Worm (Caenorhabditis elegans): Measurements from ENCODE around the gene ZC239.21.
"Not testable (repeated sequence)": the region's sequence is repeated elsewhere in the genome, so short reads cannot be mapped to it uniquely, and the experiment has no call there.

ZC239.21 gene

DNA sequence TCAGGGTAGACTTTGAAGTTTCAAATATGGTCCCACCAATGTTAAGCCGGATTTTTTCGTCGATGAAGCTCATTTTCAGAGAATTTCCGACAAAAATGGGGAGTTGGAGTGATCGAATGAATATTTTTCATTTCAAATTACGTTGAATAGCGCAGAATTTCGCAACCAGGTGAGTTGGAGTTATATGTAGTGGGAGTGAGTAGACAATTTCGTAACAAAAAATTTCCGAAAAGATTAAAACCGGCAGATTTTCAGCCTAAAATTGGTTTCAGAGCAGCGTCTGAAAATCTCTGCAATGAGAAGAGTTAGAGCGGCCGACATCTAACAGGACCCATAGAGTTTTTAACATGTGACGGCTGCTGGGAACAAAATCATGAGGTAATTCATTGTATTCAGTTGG is 1.9 kb downstream of the ZC239.21 start, which contains the start of gene sdz-35:
Gene sdz-35, minus strand, starts transcription at position 101 of the 400 bp plus-strand sequence.
- no peak for TF ChIP-seq unc-62 (GFP tag; optimal IDR thresholded peaks at IDR 0.05)

DNA sequence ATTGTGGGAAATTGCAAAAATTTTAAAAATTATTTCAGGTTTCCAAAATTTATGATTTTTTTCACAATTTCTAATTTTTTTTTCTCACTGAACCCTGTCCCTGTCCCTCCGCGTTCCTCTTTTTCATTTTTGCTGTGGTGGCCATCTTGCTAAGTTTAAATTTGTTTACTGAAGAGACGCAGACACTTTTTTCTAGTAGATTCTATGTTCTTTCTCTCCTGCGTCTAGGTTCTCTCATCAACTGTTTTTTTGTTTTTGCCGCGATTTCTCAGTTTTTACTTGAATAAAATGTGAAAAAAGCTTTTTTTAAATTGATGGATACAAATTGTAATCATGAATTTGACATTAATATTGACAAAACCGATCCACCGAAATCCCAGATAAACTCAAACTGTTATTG is 2.5 kb downstream of the ZC239.21 start, which contains the start of gene ZC239.6:
Gene ZC239.6, plus strand, starts transcription at position 381 of the 400 bp plus-strand sequence.
- no peak for TF ChIP-seq unc-62 (GFP tag; optimal IDR thresholded peaks at IDR 0.05)

DNA sequence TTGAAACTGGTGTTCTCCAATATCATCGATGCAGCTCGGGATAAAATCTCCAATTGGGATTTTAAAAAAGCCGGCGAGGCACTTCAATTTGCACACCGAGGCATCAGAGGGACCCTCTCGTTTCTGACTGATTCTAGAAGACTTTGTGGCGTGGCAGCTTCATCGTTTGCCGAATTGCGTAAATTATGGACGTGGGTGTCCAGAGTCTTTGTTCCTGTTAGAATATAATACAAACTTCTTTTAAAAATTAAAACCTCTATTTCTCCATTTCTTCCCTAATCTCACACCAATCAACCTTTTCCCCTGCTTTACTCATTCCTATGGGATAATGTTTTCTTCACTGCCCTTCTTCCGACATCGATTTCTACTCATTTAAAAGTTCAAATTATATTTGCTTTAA is 3.6 kb downstream of the ZC239.21 start, which contains the start of gene ZC239.5:
Gene ZC239.5, plus strand, starts transcription at position 301 of the 400 bp plus-strand sequence.
- no peak for TF ChIP-seq unc-62 (GFP tag; optimal IDR thresholded peaks at IDR 0.05)

DNA sequence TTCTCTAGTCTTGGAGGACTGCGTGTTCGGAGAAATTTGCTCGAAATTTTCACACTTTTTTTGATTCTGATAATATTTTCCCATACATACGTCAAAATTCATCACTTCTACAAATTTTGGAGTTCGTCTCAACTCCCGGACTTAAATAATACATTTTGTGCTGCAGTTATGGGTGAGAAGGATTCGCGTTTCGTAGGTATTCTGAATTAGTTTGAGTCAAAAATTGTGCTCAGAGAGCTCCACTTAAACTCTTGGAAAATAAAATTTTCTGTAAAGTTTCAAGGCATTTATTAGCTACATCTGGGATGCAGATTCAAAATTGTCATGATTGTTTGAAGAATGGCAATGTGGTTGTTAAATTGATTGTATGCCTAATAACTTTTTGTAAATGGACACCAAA is 7.2 kb downstream of the ZC239.21 start, which contains the start of gene ZC239.4:
Gene ZC239.4, plus strand, starts transcription at position 301 of the 400 bp plus-strand sequence.
- no peak for TF ChIP-seq unc-62 (GFP tag; optimal IDR thresholded peaks at IDR 0.05)

DNA sequence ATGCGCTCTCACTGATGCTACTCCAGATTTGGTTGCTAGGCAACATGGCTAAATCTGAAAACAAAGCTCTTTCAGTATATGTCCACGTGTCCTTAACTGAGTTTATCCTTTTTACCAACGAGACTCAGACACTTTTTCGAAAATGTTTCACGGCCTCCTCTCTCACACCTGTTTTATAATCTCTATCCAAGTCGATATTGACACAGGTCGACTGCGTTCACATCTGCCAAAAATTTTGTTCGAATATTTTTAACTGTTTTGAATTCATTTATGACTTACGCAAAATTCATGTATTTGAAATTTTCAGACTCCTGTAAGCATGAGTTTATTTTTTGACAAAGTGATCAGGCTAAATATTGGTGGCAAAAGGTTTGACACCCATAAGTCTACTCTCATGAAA is 9.0 kb downstream of the ZC239.21 start, which contains the start of gene ZC239.3:
Gene ZC239.3, plus strand, starts transcription at position 301 of the 400 bp plus-strand sequence.
- TF ChIP-seq unc-62 (GFP tag; optimal IDR thresholded peaks at IDR 0.05): not testable (repeated sequence)

DNA sequence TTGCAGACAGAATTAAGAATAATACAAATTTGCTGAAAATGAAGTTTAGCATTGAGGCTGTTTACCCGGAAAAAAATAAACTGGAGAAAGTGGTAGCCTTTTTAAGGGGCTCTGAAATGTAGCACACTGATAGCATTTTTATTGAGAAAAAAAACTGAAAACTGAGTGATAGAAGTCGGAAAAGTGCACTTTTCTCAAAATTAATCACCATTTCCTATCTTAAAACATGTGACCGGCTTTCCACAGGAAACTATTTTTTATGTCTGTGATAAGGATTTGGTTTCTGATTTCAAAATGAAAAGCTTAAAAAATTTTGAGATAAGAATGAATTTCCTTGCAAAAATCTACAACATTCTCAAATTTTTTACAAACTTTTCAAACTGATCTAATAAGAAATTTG is 14.0 kb downstream of the ZC239.21 start, which contains the start of gene ZC239.22:
Gene ZC239.22, minus strand, starts transcription at position 101 of the 400 bp plus-strand sequence.
- TF ChIP-seq unc-62 (GFP tag; optimal IDR thresholded peaks at IDR 0.05): no peak

DNA sequence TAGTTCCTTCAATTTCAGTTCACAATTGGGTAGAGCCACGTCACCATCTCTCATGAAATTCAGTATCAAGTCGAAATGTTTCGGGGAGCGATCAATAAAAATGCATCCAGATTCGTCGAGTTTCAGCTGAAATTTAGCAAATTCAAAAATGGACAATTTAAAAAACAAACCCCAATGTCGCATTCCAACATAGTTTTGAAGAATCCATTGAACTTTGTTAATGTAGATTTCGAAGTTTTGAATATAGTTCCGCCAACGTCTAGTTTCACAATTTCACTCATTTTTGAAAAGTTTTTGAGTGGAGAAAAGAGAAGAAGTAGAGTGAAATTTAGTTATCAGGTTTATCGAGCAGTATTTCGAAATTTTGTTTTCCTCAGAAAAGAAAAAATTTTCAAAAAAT is 15.0 kb downstream of the ZC239.21 start, which contains the start of gene ZC239.14:
Gene ZC239.14, minus strand, starts transcription at position 305 of the 400 bp plus-strand sequence.
- TF ChIP-seq unc-62 (GFP tag; optimal IDR thresholded peaks at IDR 0.05): no peak

DNA sequence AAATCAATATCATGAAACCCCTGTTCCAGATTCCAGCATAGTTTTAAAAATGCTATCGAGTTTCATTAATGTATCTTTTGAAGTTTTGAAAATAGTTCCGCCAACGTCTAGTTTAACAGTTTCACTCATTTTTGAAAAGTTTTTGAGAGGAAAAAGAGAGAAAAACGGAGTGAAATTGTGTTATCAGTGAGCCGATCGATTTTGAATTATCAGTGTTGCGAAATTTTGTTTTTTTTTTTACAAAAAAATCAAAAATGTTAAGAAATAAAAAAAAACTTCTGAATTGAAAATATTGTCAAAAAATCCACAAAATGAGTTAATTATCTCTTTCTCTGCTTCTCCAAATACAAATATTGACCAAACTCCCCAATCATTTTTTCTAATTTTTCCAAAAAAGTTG is 15.9 kb downstream of the ZC239.21 start, which contains the start of gene ZC239.13:
Gene ZC239.13, minus strand, starts transcription at position 154 of the 400 bp plus-strand sequence.
- TF ChIP-seq unc-62 (GFP tag; optimal IDR thresholded peaks at IDR 0.05): no peak

DNA sequence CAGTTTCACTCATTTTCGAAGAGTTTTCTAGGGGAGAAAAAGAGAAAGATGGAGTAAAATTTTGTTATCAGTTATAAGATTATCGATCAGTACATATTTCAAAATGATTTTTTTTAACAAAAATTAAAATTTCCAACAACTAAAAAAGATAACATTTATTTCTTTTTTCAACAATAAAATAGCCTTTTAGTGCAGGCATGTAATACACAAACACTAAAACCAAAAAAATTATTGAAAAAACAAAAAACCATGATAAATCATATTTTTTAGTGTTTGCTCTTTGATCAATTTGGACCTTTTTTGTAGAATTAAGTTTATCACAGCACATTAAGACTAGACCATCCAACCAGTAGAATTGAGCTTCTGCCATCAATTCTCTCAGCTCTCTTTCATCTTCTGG is 17.9 kb downstream of the ZC239.21 start, which contains the start of gene ZC239.15:
Gene ZC239.15, minus strand, starts transcription at position 101 of the 400 bp plus-strand sequence.
- no peak for TF ChIP-seq unc-62 (GFP tag; optimal IDR thresholded peaks at IDR 0.05)

DNA sequence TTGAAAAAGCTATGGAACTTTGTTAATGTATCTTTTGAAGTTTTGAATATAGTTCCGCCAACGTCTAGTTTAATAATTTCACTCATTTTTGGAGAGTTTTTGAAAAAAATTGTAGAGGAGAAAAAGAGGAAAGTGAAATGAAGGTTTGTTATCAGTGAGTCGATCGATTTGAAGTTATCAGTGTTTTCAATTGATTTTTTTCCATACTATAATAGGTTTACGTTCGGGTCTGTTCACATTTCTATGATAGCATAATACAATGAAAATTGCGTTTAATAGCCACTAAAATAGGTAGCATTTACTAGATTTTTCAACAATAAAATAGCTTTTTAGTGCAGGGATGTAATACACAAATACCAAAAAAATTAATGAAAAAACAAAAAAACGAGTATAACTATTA is 18.5 kb downstream of the ZC239.21 start, which contains the start of gene ZC239.16:
Gene ZC239.16, minus strand, starts transcription at position 120 of the 400 bp plus-strand sequence.
- no peak for TF ChIP-seq unc-62 (GFP tag; optimal IDR thresholded peaks at IDR 0.05)

DNA sequence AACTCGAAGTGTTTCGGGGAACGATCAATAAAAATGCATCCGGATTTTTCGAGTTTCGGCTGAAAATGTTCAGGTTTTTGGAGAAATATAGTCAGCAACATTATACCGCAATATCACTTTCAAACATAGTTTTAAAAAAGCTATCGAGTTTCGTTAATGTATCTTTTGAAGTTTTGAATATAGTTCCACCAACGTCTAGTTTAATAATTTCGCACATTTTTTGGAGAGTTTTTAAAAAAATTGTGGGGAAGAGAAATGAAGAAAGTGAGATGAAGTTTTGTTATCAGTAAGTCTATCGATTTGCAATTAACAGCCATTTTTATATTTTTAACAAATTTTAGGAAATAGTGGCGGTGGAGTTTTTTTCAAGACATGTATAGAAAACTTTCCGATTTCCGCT is 19.0 kb downstream of the ZC239.21 start, which contains the start of gene ZC239.17:
Gene ZC239.17, minus strand, starts transcription at position 101 of the 400 bp plus-strand sequence.
- TF ChIP-seq unc-62 (GFP tag; optimal IDR thresholded peaks at IDR 0.05): no peak

DNA sequence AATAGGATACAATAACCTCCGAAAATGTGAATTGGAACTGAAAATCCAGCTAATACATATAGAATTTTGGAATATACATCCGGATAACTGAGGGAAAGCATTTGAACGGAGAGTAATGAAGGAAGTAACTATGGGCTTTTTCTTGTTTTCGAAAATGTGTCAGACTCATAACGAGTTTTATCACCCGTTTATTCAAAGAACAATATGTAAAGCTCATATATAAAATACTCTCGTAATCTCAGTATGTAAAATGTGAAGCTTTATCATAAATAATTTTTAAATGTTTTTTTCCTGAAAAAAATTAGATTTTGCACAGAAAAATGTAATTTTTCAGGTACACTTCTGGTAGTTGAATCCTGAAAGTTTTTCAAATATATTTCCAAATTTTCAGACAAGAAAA is 23.7 kb downstream of the ZC239.21 start, which contains the start of gene srh-297:
Gene srh-297, minus strand, starts transcription at position 101 of the 400 bp plus-strand sequence.
- TF ChIP-seq unc-62 (GFP tag; optimal IDR thresholded peaks at IDR 0.05): no peak

DNA sequence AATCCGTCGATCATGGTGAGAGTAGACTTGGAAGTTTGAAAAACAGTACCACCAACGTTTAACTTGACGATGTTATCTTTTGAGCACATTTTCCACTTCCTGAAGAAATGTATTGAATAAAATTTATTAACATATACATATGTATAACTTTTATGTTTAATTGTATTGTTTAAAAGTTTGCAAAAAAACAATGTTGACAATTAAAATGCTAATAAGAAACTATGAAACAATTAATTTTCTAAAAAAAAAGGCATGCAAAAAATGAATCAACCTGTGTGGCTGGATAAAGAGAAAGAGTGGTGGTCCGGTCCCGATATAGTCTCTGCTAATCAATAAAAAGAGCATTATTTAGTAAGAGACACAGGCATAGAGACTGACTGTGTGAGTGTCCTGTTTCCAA is 28.0 kb downstream of the ZC239.21 start, which contains the start of gene C17F4.8:
Gene C17F4.8, minus strand, starts transcription at position 101 of the 400 bp plus-strand sequence.
- TF ChIP-seq unc-62 (GFP tag; optimal IDR thresholded peaks at IDR 0.05): no peak

DNA sequence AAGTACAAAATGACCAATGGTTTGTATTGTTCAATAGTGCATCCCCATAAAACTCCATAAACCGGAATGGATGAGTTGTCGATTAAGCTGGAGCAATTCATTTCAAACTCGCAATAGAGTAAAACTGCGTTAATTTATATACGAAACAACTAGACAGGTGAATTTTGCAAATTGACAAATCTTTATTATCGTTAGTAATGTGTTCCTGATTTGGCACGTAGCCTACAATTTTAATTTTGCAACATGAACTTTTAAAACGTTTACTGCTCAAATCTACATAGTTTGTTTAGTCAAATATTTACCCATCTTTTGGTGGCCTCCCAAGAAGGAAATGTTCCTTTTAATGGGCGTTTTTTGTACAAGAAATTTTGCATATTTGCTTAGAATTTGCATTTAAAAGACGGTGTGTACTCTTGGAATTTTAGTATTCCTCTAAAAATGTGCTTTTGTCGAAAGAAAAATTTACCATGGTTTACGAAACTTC is 30.3 kb downstream of the ZC239.21 start, which contains the start of the genes srz-67 and C17F4.11:
Gene srz-67, minus strand, starts transcription at position 101 of the 484 bp plus-strand sequence.
Gene C17F4.11, plus strand, starts transcription at position 434 of the 484 bp plus-strand sequence.
- TF ChIP-seq unc-62 (GFP tag; optimal IDR thresholded peaks at IDR 0.05): no peak

DNA sequence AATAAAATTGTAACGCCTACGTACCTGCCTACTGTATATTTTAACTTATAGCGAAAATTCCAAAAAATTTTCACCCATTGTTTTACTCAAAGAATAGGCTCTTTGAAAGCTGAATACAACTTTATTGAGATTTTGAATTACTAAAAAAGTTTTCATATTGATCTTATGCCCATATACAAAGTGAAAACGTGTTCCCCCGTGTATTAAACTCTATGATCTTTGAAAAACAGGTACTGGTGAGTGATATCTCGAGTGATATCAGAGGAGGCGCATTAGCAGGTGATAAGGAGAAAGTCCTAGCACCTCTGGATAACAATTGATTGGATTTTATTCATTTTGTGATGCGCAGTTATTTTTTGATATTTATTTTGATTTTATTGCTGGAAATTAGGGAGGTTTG is 33.5 kb downstream of the ZC239.21 start, which contains the start of gene C17F4.3:
Gene C17F4.3, plus strand, starts transcription at position 301 of the 400 bp plus-strand sequence.
- TF ChIP-seq unc-62 (GFP tag; optimal IDR thresholded peaks at IDR 0.05): no peak

DNA sequence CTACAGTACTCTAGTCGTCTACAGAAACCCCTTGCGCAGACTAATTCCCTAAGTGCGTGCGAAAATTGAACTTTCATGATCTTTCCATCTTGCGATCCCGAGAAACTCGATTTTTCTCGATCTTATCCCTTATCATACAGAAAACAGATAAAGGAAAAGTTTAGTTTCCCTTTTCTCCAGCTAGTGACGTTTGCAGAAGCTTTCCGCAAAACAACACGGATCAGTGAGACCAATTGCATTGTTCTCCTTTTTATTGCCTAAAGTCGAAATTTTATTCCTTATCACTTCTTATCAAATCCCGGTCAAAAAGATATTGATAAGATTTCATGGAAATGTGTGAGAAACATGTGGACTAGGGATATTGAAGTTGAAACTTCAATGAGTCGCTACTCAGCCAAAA is 35.1 kb downstream of the ZC239.21 start:
- TF ChIP-seq unc-62 (GFP tag; optimal IDR thresholded peaks at IDR 0.05): no peak

Measured in whole organism, dauer.